Fruit fly (Drosophila melanogaster): ENCODE results near the gene dpr5.

Gene dpr5

dm6 chr3R:11456539-11456938 is 43.2 kb upstream of the dpr5 start (continued):
- TF ChIP-seq OdsH (GFP tag; optimal IDR thresholded peaks at IDR 0.05) (no peak), ss (GFP tag; optimal IDR thresholded peaks at IDR 0.05) (peak; percentile 5 to 46), CG15336 (GFP tag; IDR thresholded peaks at IDR 0.05) (no peak), CG7368 (GFP tag; optimal IDR thresholded peaks at IDR 0.05) (no peak), CG6808 (GFP tag; optimal IDR thresholded peaks at IDR 0.05) (peak; percentile 36), achi (GFP tag; optimal IDR thresholded peaks at IDR 0.05) (no peak), Hr39 (GFP tag; optimal IDR thresholded peaks at IDR 0.05) (no peak), fd85E (GFP tag; optimal IDR thresholded peaks at IDR 0.05) (no peak), CG11294 (GFP tag; IDR thresholded peaks at IDR 0.05) (no peak), CG34406 (GFP tag; optimal IDR thresholded peaks at IDR 0.05) (peak; percentile 30), Ets21C (GFP tag; optimal IDR thresholded peaks at IDR 0.05) (no peak), CG10669 (GFP tag; optimal IDR thresholded peaks at IDR 0.05) (peak; percentile 27), Hr4 (GFP tag; optimal IDR thresholded peaks at IDR 0.05) (no peak), CG1621 (tag; optimal IDR thresholded peaks at IDR 0.05) (no peak), eg (GFP tag; IDR thresholded peaks at IDR 0.05) (no peak), CG11762 (GFP tag; optimal IDR thresholded peaks at IDR 0.05; ENCODE audit: insufficient read depth) (no peak), fkh (GFP tag; optimal IDR thresholded peaks at IDR 0.05) (no peak), Hr38 (GFP tag; optimal IDR thresholded peaks at IDR 0.05) (no peak), spab (GFP tag; optimal IDR thresholded peaks at IDR 0.05) (peak; percentile 29), Sox14 (GFP tag; optimal IDR thresholded peaks at IDR 0.05) (no peak), salr (GFP tag; optimal IDR thresholded peaks at IDR 0.05) (no peak), Eip75B (GFP tag; optimal IDR thresholded peaks at IDR 0.05) (no peak), CG3032 (tag; optimal IDR thresholded peaks at IDR 0.05) (peak; percentile 38), svp (GFP tag) (peak; percentile 74)

dm6 chr3R:11457286-11457685 is 42.5 kb upstream of the dpr5 start:
- TF ChIP-seq svp (GFP tag), result peak; percentile 94
- TF ChIP-seq CG6163 (GFP tag; IDR thresholded peaks at IDR 0.05), result 0 out of 3 replicates have a peak, but pooled peaks have one; percentile 14
- TF ChIP-seq Lpt (GFP tag; optimal IDR thresholded peaks at IDR 0.05), result no peak
- no peak for TF ChIP-seq esn (GFP tag; optimal IDR thresholded peaks at IDR 0.05)

- TF ChIP-seq esn (GFP tag; optimal IDR thresholded peaks at IDR 0.05), result peak; percentile 27
- peak; percentile 96 for TF ChIP-seq svp (GFP tag)
- TF ChIP-seq CG31627 (GFP tag; optimal IDR thresholded peaks at IDR 0.05), result peak; percentile 28
- TF ChIP-seq CG8319 (GFP tag; optimal IDR thresholded peaks at IDR 0.05), result no peak
- TF ChIP-seq CG6163 (GFP tag; IDR thresholded peaks at IDR 0.05), result peak; percentile 36; the same call in 1 of the 3 replicates
- TF ChIP-seq Hr39 (GFP tag; optimal IDR thresholded peaks at IDR 0.05), result peak; percentile 49
- peak; percentile 12 for TF ChIP-seq cyc (GFP tag; optimal IDR thresholded peaks at IDR 0.05)
- TF ChIP-seq Met (GFP tag; optimal IDR thresholded peaks at IDR 0.05), result peak; percentile 27
- TF ChIP-seq Sox102F (GFP tag; optimal IDR thresholded peaks at IDR 0.05), result no peak
- TF ChIP-seq vri (GFP tag; optimal IDR thresholded peaks at IDR 0.05), result peak; percentile 15
Observed at dm6 chr3R:11458022-11458850, 41.5 kb upstream of the dpr5 start.

- no peak for TF ChIP-seq CG10631 (GFP tag; optimal IDR thresholded peaks at IDR 0.05)
- TF ChIP-seq svp (GFP tag), result no peak
- TF ChIP-seq Sox102F (GFP tag; optimal IDR thresholded peaks at IDR 0.05), result no peak
- no peak for TF ChIP-seq pdm3 (GFP tag; optimal IDR thresholded peaks at IDR 0.05)
- TF ChIP-seq CG11294 (GFP tag; IDR thresholded peaks at IDR 0.05), result no peak
- no peak for TF ChIP-seq topi (GFP tag; optimal IDR thresholded peaks at IDR 0.05)
- TF ChIP-seq cyc (GFP tag; optimal IDR thresholded peaks at IDR 0.05), result no peak
- TF ChIP-seq Hr4 (GFP tag; optimal IDR thresholded peaks at IDR 0.05), result no peak
- TF ChIP-seq CG31627 (GFP tag; optimal IDR thresholded peaks at IDR 0.05), result no peak
- no peak for TF ChIP-seq CG8319 (GFP tag; optimal IDR thresholded peaks at IDR 0.05)
- no peak for TF ChIP-seq CG6808 (GFP tag; optimal IDR thresholded peaks at IDR 0.05)
- TF ChIP-seq CG32006 (GFP tag; optimal IDR thresholded peaks at IDR 0.05), result no peak
- no peak for TF ChIP-seq CG3032 (tag; optimal IDR thresholded peaks at IDR 0.05)
- TF ChIP-seq Gug (GFP tag; IDR thresholded peaks at IDR 0.05), result no peak
- TF ChIP-seq salr (GFP tag; optimal IDR thresholded peaks at IDR 0.05), result no peak
Observed at dm6 chr3R:11458851-11459175, 41.0 kb upstream of the dpr5 start.
